Fruit fly (Drosophila melanogaster): ENCODE measurements around the gene CG14050.

CG14050 gene

DNA sequence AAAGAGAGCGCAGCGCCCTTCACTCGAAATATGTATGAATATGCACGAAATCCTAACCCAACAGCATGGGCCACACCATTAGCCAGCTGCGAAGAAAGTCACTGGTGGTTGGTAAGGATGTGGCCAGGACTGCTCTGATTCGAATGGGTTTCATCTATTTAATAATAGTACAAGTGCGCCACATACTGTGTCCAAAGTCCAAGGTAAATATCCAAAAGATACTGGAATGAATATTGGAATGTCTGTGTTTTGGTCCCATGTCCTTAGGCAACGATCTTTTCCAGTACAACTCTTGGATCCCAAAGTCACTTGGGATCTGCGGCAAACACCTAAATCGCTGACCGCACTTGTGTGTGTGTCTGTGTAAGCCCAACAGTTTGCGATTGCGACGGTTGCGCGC lies 19.7 kb downstream of the CG14050 start (continued):
- TF ChIP-seq CG8765 (GFP tag; IDR thresholded peaks at IDR 0.05) (no peak), lmd (GFP tag; IDR thresholded peaks at IDR 0.05) (peak; percentile 66), E2f1 (GFP tag; IDR thresholded peaks at IDR 0.05) (peak; percentile 49), al (GFP tag; IDR thresholded peaks at IDR 0.05) (no peak), CG34224 (GFP tag; IDR thresholded peaks at IDR 0.05; ENCODE audit: partially characterized antibody) (no peak), esg (GFP tag; conservative IDR thresholded peaks at IDR 0.05) (peak; percentile 61), C15 (GFP tag; IDR thresholded peaks at IDR 0.05) (no peak), CG9609 (GFP tag; optimal IDR thresholded peaks at IDR 0.05) (peak; percentile 38), Lim3 (GFP tag; IDR thresholded peaks at IDR 0.05) (peak; percentile 44; the same call in 1 of the 2 replicates), ind (GFP tag; optimal IDR thresholded peaks at IDR 0.05) (peak; percentile 62), HHEX (GFP tag; optimal IDR thresholded peaks at IDR 0.05) (peak; percentile 64), danr (GFP tag; IDR thresholded peaks at IDR 0.05) (0 out of 2 replicates have a peak, but pooled peaks have one; percentile 22), CG11560 (tag; IDR thresholded peaks at IDR 0.05) (no peak), MTF-1 (GFP tag; optimal IDR thresholded peaks at IDR 0.05; ENCODE audit: borderline replicate concordance) (no peak), CG3726 (GFP tag; IDR thresholded peaks at IDR 0.05) (0 out of 3 replicates have a peak, but pooled peaks have one; percentile 47), Gug (GFP tag; IDR thresholded peaks at IDR 0.05) (no peak; the same call in 3 of the 4 replicates), Dbx (GFP tag; IDR thresholded peaks at IDR 0.05) (no peak), CG8281 (tag; optimal IDR thresholded peaks at IDR 0.05) (peak; percentile 23), gem (tag; optimal IDR thresholded peaks at IDR 0.05) (peak; percentile 73), Bdp1 (GFP tag; optimal IDR thresholded peaks at IDR 0.05) (peak; percentile 36), CG7963 (GFP tag; IDR thresholded peaks at IDR 0.05; ENCODE audit: partially characterized antibody) (no peak), Ptx1 (GFP tag; IDR thresholded peaks at IDR 0.05) (peak; percentile 79), Doc3 (GFP tag; IDR thresholded peaks at IDR 0.05; ENCODE audit: partially characterized antibody) (no peak), btn (GFP tag; optimal IDR thresholded peaks at IDR 0.05) (peak; percentile 18), chinmo (GFP tag; IDR thresholded peaks at IDR 0.05; ENCODE audit: partially characterized antibody) (no peak), tin (GFP tag; optimal IDR thresholded peaks at IDR 0.05) (peak; percentile 23), Six4 (GFP tag; optimal IDR thresholded peaks at IDR 0.05) (no peak), CG10959 (GFP tag; IDR thresholded peaks at IDR 0.05) (no peak), cwo (GFP tag; optimal IDR thresholded peaks at IDR 0.05) (no peak), Ada2b (GFP tag; IDR thresholded peaks at IDR 0.05) (peak; percentile 64), CkIIα-i1 (GFP tag; IDR thresholded peaks at IDR 0.05) (no peak), CG13894 (tag; optimal IDR thresholded peaks at IDR 0.05) (no peak), pan (optimal IDR thresholded peaks at IDR 0.05) (no peak), pan (GFP tag; optimal IDR thresholded peaks at IDR 0.05 in 1 of 2, IDR thresholded peaks at IDR 0.05 in 1 of 2) (peak in 1 of 2 experiments; percentile 76), CG8089 (GFP tag; optimal IDR thresholded peaks at IDR 0.05) (peak; percentile 14), pnt (GFP tag; optimal IDR thresholded peaks at IDR 0.05) (peak; percentile 31), ssp (GFP tag; IDR thresholded peaks at IDR 0.05) (peak; percentile 18; the same call in 1 of the 2 replicates), CG12659 (GFP tag; optimal IDR thresholded peaks at IDR 0.05) (peak; percentile 54), Usf (GFP tag; optimal IDR thresholded peaks at IDR 0.05) (no peak), Mrtf (GFP tag; IDR thresholded peaks at IDR 0.05) (0 out of 3 replicates have a peak, but pooled peaks have one; percentile 11), dmrt99B (tag; optimal IDR thresholded peaks at IDR 0.05) (peak; percentile 88), YL-1 (GFP tag; optimal IDR thresholded peaks at IDR 0.05) (no peak), hb (GFP tag; IDR thresholded peaks at IDR 0.05; ENCODE audit: partially characterized antibody) (no peak), CG17802 (tag; optimal IDR thresholded peaks at IDR 0.05) (peak; percentile 10), CG14014 (GFP tag; IDR thresholded peaks at IDR 0.05) (no peak), NK7.1 (GFP tag; optimal IDR thresholded peaks at IDR 0.05) (no peak), vnd (GFP tag; IDR thresholded peaks at IDR 0.05; ENCODE audit: partially characterized antibody) (no peak), Max (GFP tag; optimal IDR thresholded peaks at IDR 0.05) (peak; percentile 55), Eip74EF (GFP tag; optimal IDR thresholded peaks at IDR 0.05) (peak in 1 of 2 experiments; percentile 35), sna (GFP tag; IDR thresholded peaks at IDR 0.05; ENCODE audit: partially characterized antibody) (no peak)
